Worm (Caenorhabditis elegans) whole organism, L4/young adult: ENCODE results near the gene T25F10.1.

Experiments
- W03F9.2 ChIP-seq: fragments of 150-350 bp; optimal IDR thresholded peaks from 2 replicates; lab custom pipeline; 2014; ENCODE audit warnings: missing biosample characterization, missing genetic modification characterization
- dao-5 ChIP-seq: sonication (generic microtip); optimal IDR thresholded peaks from 2 replicates; lab custom pipeline; 2016; ENCODE audit warnings: missing genotype, missing genetic modification characterization, moderate library complexity, missing compliant biosample characterization
- him-1 ChIP-seq: sonication (generic microtip); optimal IDR thresholded peaks from 2 replicates; lab custom pipeline; 2016; ENCODE audit warnings: missing genotype, missing genetic modification reagents, missing genetic modification characterization, missing compliant biosample characterization

DNA sequence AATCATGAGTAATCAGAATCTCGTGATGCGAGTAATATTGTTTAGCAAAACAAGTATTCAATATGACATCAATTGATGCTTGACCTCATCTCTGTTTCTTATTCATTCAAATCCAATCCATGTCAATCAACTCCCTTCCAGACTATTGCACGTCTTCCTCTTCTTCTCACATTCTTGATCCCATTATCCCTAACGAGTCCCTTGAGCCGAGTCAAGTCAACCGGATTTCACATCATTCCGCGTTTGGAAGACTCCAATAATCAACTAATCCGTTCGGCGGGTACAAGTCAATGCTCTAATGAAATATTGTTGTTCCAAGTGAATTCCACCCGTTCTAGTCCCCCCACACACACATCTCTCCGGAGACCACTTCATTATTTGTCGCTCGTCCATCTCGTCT, 42.0 kb upstream of the T25F10.1 start:
- TF ChIP-seq him-1 (tag; lab: Kevin White, UChicago) (no peak), dao-5 (tag; lab: Kevin White, UChicago) (no peak), W03F9.2 (tag; lab: Kevin White, UChicago) (no peak)
